Worm (Caenorhabditis elegans): ENCODE data around the gene K07F5.22.

The K07F5.22 gene

ce11 chrIV:9875646-9876045, 10.8 kb downstream of the K07F5.22 start (continued):
- TF ChIP-seq hpl-2 (GFP tag; optimal IDR thresholded peaks at IDR 0.05) (no peak), ceh-63 (GFP tag; optimal IDR thresholded peaks at IDR 0.05) (no peak), unc-130 (tag; optimal IDR thresholded peaks at IDR 0.05) (no peak), C16A3.4 (tag; optimal IDR thresholded peaks at IDR 0.05) (peak; percentile 45), tbx-2 (tag; optimal IDR thresholded peaks at IDR 0.05) (peak; percentile 31), efl-1 (optimal IDR thresholded peaks at IDR 0.05) (no peak), efl-1 (GFP tag; optimal IDR thresholded peaks at IDR 0.05 in 1 of 2) (peak in 1 of 2 experiments; percentile 33), mef-2 (tag; optimal IDR thresholded peaks at IDR 0.05) (no peak), ceh-82 (tag; optimal IDR thresholded peaks at IDR 0.05) (no peak), nhr-12 (tag; optimal IDR thresholded peaks at IDR 0.05) (no peak), nhr-47 (tag; optimal IDR thresholded peaks at IDR 0.05) (peak; percentile 3), mep-1 (tag; optimal IDR thresholded peaks at IDR 0.05) (peak; percentile 51), dsc-1 (tag; optimal IDR thresholded peaks at IDR 0.05) (no peak), nhr-85 (tag) (peak; percentile 91), unc-62 (GFP tag; optimal IDR thresholded peaks at IDR 0.05) (no peak), lsy-2 (tag; optimal IDR thresholded peaks at IDR 0.05) (peak in 1 of 2 experiments; percentile 10), lin-13 (GFP tag; optimal IDR thresholded peaks at IDR 0.05) (no peak), alr-1 (tag; optimal IDR thresholded peaks at IDR 0.05; ENCODE audit: borderline replicate concordance) (no peak), snu-23 (GFP tag; optimal IDR thresholded peaks at IDR 0.05) (peak; percentile 61), mdl-1 (tag; optimal IDR thresholded peaks at IDR 0.05) (peak in 1 of 2 experiments; percentile 65), lin-39 (tag; optimal IDR thresholded peaks at IDR 0.05) (no peak), nhr-11 (tag; optimal IDR thresholded peaks at IDR 0.05) (no peak), sptf-1 (tag; optimal IDR thresholded peaks at IDR 0.05) (no peak), snpc-4 (tag; optimal IDR thresholded peaks at IDR 0.05) (no peak), isw-1 (GFP tag; IDR thresholded peaks at IDR 0.05) (no peak), nhr-76 (tag; optimal IDR thresholded peaks at IDR 0.05) (no peak), ceh-8 (GFP tag; optimal IDR thresholded peaks at IDR 0.05) (no peak), egl-27 (tag; optimal IDR thresholded peaks at IDR 0.05) (no peak), nhr-90 (tag; optimal IDR thresholded peaks at IDR 0.05; ENCODE audit: poor library complexity) (peak; percentile 64), hlh-4 (tag; optimal IDR thresholded peaks at IDR 0.05) (no peak), elt-3 (tag; optimal IDR thresholded peaks at IDR 0.05) (peak in 4 of 6 experiments; percentile 26 to 81 (median 74))

DNA sequence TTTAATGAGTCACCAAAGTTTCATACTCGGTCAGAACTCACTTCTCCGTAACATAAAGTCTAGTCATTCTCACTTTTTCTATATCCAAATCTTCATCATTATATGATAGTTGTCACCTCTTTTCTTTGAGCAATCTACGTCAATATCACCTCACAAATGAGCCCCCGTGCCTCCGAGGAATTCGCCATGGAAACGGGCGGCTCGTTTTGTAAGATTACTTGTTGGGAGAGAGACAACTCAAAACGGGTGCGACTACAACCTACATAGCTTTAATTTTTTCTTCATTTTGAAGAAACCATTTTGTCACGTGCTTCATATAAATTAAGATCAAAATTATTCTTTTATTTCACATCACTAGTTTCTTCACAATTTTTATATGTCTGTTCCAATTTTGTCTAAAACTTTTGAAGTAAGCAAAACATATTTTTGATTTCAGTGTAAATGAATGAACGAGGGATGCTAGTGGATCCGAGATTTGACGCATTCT, 14.1 kb downstream of the K07F5.22 start, which contains the start of gene nhr-4:
nhr-4 (plus strand) TSS at position 437 of the 487 bp plus-strand sequence.
- no peak for TF ChIP-seq isw-1 (GFP tag; IDR thresholded peaks at IDR 0.05)
- no peak for TF ChIP-seq C04F5.9 (tag; optimal IDR thresholded peaks at IDR 0.05)
- no peak for TF ChIP-seq aha-1 (tag; optimal IDR thresholded peaks at IDR 0.05)
- no peak for TF ChIP-seq nhr-84 (tag; optimal IDR thresholded peaks at IDR 0.05)
- peak; percentile 12 for TF ChIP-seq nhr-71 (tag; optimal IDR thresholded peaks at IDR 0.05)
- TF ChIP-seq fkh-10 (GFP tag; optimal IDR thresholded peaks at IDR 0.05), result no peak
- no peak for TF ChIP-seq snpc-4 (tag; optimal IDR thresholded peaks at IDR 0.05)
- TF ChIP-seq elt-2 (tag; optimal IDR thresholded peaks at IDR 0.05), result no peak
- no peak for TF ChIP-seq nhr-12 (tag; optimal IDR thresholded peaks at IDR 0.05)
- no peak for TF ChIP-seq ceh-88 (GFP tag; IDR thresholded peaks at IDR 0.05)
- TF ChIP-seq fkh-8 (tag; optimal IDR thresholded peaks at IDR 0.05), result peak; percentile 71
- no peak for TF ChIP-seq pqm-1 (tag; optimal IDR thresholded peaks at IDR 0.05)
- no peak for TF ChIP-seq unc-62 (GFP tag; optimal IDR thresholded peaks at IDR 0.05)
- TF ChIP-seq nhr-28 (tag; optimal IDR thresholded peaks at IDR 0.05), result no peak
- no peak for TF ChIP-seq grh-1 (GFP tag; IDR thresholded peaks at IDR 0.05)
- TF ChIP-seq ces-1 (GFP tag; optimal IDR thresholded peaks at IDR 0.05), result no peak
- no peak for TF ChIP-seq rnt-1 (tag; optimal IDR thresholded peaks at IDR 0.05)
- no peak for TF ChIP-seq unc-98 (GFP tag; IDR thresholded peaks at IDR 0.05)
- TF ChIP-seq dsc-1 (tag; optimal IDR thresholded peaks at IDR 0.05), result peak; percentile 27
- TF ChIP-seq lin-39 (tag; optimal IDR thresholded peaks at IDR 0.05), result no peak
- TF ChIP-seq efl-1 (optimal IDR thresholded peaks at IDR 0.05), result no peak
- TF ChIP-seq efl-1 (GFP tag; optimal IDR thresholded peaks at IDR 0.05 in 1 of 2), result peak in 1 of 2 experiments; percentile 56
- no peak for TF ChIP-seq dpl-1 (GFP tag; optimal IDR thresholded peaks at IDR 0.05)
- no peak for TF ChIP-seq ceh-8 (GFP tag; optimal IDR thresholded peaks at IDR 0.05)
- TF ChIP-seq nhr-47 (tag; optimal IDR thresholded peaks at IDR 0.05), result peak; percentile 0
- TF ChIP-seq unc-30 (tag; optimal IDR thresholded peaks at IDR 0.05), result no peak
- no peak for TF ChIP-seq ets-5 (GFP tag; IDR thresholded peaks at IDR 0.05)
- TF ChIP-seq mef-2 (tag; optimal IDR thresholded peaks at IDR 0.05), result no peak
- no peak for TF ChIP-seq ztf-11 (tag; optimal IDR thresholded peaks at IDR 0.05)
- TF ChIP-seq mdl-1 (tag; optimal IDR thresholded peaks at IDR 0.05), result no peak
- TF ChIP-seq sptf-1 (tag; optimal IDR thresholded peaks at IDR 0.05), result no peak
- no peak for TF ChIP-seq nhr-76 (tag; optimal IDR thresholded peaks at IDR 0.05)
- no peak for TF ChIP-seq Y116A8C.19 (tag; optimal IDR thresholded peaks at IDR 0.05; ENCODE audit: borderline replicate concordance)
- TF ChIP-seq tlp-1 (tag; optimal IDR thresholded peaks at IDR 0.05), result no peak
